Fruit fly (Drosophila melanogaster): ENCODE data around the gene CG2211.

The CG2211 gene

DNA sequence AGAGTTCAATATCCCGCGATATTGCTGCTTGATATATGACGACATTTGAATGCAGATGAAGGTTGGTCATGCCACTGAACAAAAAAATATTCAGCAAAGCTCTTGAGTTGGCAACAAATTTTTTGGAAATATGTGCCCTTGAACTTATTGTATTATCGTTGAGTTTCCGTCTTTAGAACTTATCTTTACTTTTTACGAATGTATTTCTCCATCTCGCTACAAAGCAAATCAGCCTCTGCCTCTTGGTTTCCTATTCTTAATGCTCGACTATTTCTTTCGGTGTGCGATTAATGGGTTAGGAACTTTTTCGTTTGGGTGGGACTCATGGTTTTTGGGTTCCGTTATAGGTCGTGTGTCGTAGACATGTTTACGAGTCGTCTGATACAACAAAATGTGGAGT is 12.0 kb downstream of the CG2211 start (continued):
- TF ChIP-seq psq (GFP tag; optimal IDR thresholded peaks at IDR 0.05) (no peak), CG4854 (GFP tag; optimal IDR thresholded peaks at IDR 0.05) (no peak), Scr (GFP tag; IDR thresholded peaks at IDR 0.05; ENCODE audit: partially characterized antibody) (no peak), Usf (GFP tag; optimal IDR thresholded peaks at IDR 0.05) (peak; percentile 45), wor (GFP tag; IDR thresholded peaks at IDR 0.05) (0 out of 2 replicates have a peak, but pooled peaks have one; percentile 11), CG15011 (GFP tag; optimal IDR thresholded peaks at IDR 0.05) (no peak), CG7786 (GFP tag; optimal IDR thresholded peaks at IDR 0.05) (peak; percentile 62), CG10959 (GFP tag; IDR thresholded peaks at IDR 0.05) (peak; percentile 44; the same call in 1 of the 2 replicates), Atf-2 (GFP tag; optimal IDR thresholded peaks at IDR 0.05) (peak; percentile 57), tap (tag; optimal IDR thresholded peaks at IDR 0.05) (peak; percentile 67), CG14014 (GFP tag; IDR thresholded peaks at IDR 0.05) (peak; percentile 16; the same call in 1 of the 2 replicates), CG18476 (GFP tag; optimal IDR thresholded peaks at IDR 0.05) (no peak), CG5180 (GFP tag; optimal IDR thresholded peaks at IDR 0.05) (no peak), Hr39 (optimal IDR thresholded peaks at IDR 0.05) (no peak), CG13424 (tag; optimal IDR thresholded peaks at IDR 0.05) (peak; percentile 76), CG11560 (tag; IDR thresholded peaks at IDR 0.05) (no peak), fu2 (GFP tag; optimal IDR thresholded peaks at IDR 0.05) (peak; percentile 51), CG2712 (tag; optimal IDR thresholded peaks at IDR 0.05) (peak; percentile 90), unpg (GFP tag; optimal IDR thresholded peaks at IDR 0.05) (peak; percentile 77), CG10366 (GFP tag; IDR thresholded peaks at IDR 0.05) (peak; percentile 61; the same call in 1 of the 2 replicates), stwl (tag; optimal IDR thresholded peaks at IDR 0.05) (no peak), slp2 (GFP tag; optimal IDR thresholded peaks at IDR 0.05) (peak; percentile 69), MESR4 (GFP tag; optimal IDR thresholded peaks at IDR 0.05) (peak; percentile 8), ATbp (GFP tag; optimal IDR thresholded peaks at IDR 0.05) (peak; percentile 49), grn (GFP tag; optimal IDR thresholded peaks at IDR 0.05) (peak; percentile 4), cato (GFP tag; optimal IDR thresholded peaks at IDR 0.05; ENCODE audit: borderline replicate concordance) (peak; percentile 38), Eip74EF (GFP tag; optimal IDR thresholded peaks at IDR 0.05) (peak in 1 of 2 experiments; percentile 8), Gug (GFP tag; IDR thresholded peaks at IDR 0.05) (peak; percentile 37; the same call in 1 of the 4 replicates), odd (GFP tag; optimal IDR thresholded peaks at IDR 0.05) (peak; percentile 63), CG3163 (GFP tag; optimal IDR thresholded peaks at IDR 0.05) (peak; percentile 54), br (optimal IDR thresholded peaks at IDR 0.05) (no peak), CG34422 (GFP tag; IDR thresholded peaks at IDR 0.05) (peak; percentile 23; the same call in 1 of the 3 replicates), ftz-f1 (GFP tag; optimal IDR thresholded peaks at IDR 0.05) (no peak), HmgZ (tag; optimal IDR thresholded peaks at IDR 0.05) (peak; percentile 33), Optix (GFP tag; IDR thresholded peaks at IDR 0.05) (peak; percentile 60; the same call in 1 of the 3 replicates), CG12236 (GFP tag; optimal IDR thresholded peaks at IDR 0.05) (peak; percentile 67), CG4730 (GFP tag; IDR thresholded peaks at IDR 0.05) (peak; percentile 57), CG1603 (tag; optimal IDR thresholded peaks at IDR 0.05) (peak; percentile 65), Aef1 (GFP tag; IDR thresholded peaks at IDR 0.05) (no peak; the same call in 2 of the 3 replicates), Mad (GFP tag; optimal IDR thresholded peaks at IDR 0.05) (peak; percentile 40), Sin3A (optimal IDR thresholded peaks at IDR 0.05) (no peak), Ets97D (GFP tag; optimal IDR thresholded peaks at IDR 0.05) (peak; percentile 14), otp (GFP tag; IDR thresholded peaks at IDR 0.05) (peak; percentile 83; the same call in 2 of the 3 replicates), CG5245 (GFP tag; optimal IDR thresholded peaks at IDR 0.05) (peak; percentile 64), Dref (GFP tag; IDR thresholded peaks at IDR 0.05) (no peak), nom (GFP tag; optimal IDR thresholded peaks at IDR 0.05) (no peak), org-1 (GFP tag; optimal IDR thresholded peaks at IDR 0.05) (peak; percentile 37), zen2 (GFP tag; IDR thresholded peaks at IDR 0.05; ENCODE audit: partially characterized antibody) (no peak), Taf1 (GFP tag; IDR thresholded peaks at IDR 0.05) (no peak), CG13123 (GFP tag; optimal IDR thresholded peaks at IDR 0.05) (no peak), Dll (GFP tag; IDR thresholded peaks at IDR 0.05; ENCODE audit: partially characterized antibody) (no peak), CG30403 (GFP tag; optimal IDR thresholded peaks at IDR 0.05) (peak; percentile 68)

Measured in whole organism, embryonic.